Worm (Caenorhabditis elegans): Measurements from ENCODE around the gene hda-4.

DNA sequence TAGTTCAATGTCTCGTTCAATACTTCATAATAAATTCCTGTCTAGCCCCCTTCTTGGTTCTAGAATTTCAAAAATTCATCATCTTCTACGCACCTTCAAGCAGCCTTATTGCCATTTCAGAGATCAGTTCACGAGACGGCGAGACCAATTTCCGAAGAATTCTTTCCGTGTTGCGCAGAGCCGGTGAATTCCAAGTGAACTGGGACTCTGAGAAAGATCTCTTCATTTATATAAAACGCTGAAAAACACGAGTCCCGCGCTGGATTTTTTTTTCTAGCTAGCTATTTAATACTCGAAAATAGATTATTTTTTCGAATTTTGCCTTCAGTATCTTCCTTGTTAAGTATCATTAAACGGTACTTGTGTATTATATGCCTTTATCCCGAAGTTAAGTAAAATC, 1.8 kb downstream of the hda-4 start:
- no peak for TF ChIP-seq dmd-4 (tag; optimal IDR thresholded peaks at IDR 0.05)
- TF ChIP-seq unc-62 (GFP tag; optimal IDR thresholded peaks at IDR 0.05): no peak
- TF ChIP-seq nhr-11 (tag; optimal IDR thresholded peaks at IDR 0.05): no peak
- no peak for TF ChIP-seq gmeb-1 (tag; optimal IDR thresholded peaks at IDR 0.05)
- TF ChIP-seq lin-39 (tag; optimal IDR thresholded peaks at IDR 0.05): no peak
- no peak for TF ChIP-seq C34F6.9 (tag; optimal IDR thresholded peaks at IDR 0.05)

Measured in whole organism, L2 larva.